Fruit fly (Drosophila melanogaster) whole organism, embryonic: Measurements from ENCODE around the gene CG6652.

ENCODE experiments used
- CG10267 ChIP-seq: fragments of 200-800 bp; sonication (Bioruptor generic); optimal IDR thresholded peaks from 2 replicates; lab custom pipeline; 2018; ENCODE audit warnings: missing biosample characterization, mild to moderate bottlenecking, missing genetic modification characterization, moderate library complexity
- CG10654 ChIP-seq: fragments of 200-800 bp; sonication (Bioruptor generic); optimal IDR thresholded peaks from 2 replicates; lab custom pipeline; 2016; ENCODE audit warnings: missing biosample characterization, missing genetic modification characterization
- CG11085 ChIP-seq: fragments of 200-800 bp; sonication (Bioruptor generic); IDR thresholded peaks from 2 replicates; pipeline ENCODE4 v1.3.6; 2022; ENCODE audit warnings: missing biosample characterization, missing genetic modification characterization
- CG11456 ChIP-seq: fragments of 200-800 bp; sonication (Bioruptor generic); IDR thresholded peaks from 3 replicates; pipeline ENCODE4 v1.3.6; 2022; ENCODE audit warnings: missing biosample characterization, missing genetic modification characterization
- CG12659 ChIP-seq: fragments of 200-800 bp; sonication (Bioruptor generic); optimal IDR thresholded peaks from 3 replicates; lab custom pipeline; 2017; ENCODE audit warnings: mild to moderate bottlenecking, missing biosample characterization, missing genetic modification reagents, missing genetic modification characterization
- CG12769 ChIP-seq: fragments of 200-800 bp; sonication (Bioruptor generic); optimal IDR thresholded peaks from 2 replicates; lab custom pipeline; 2019; ENCODE audit warnings: missing biosample characterization, mild to moderate bottlenecking, missing genetic modification characterization, moderate library complexity
- CG13287 ChIP-seq: fragments of 200-800 bp; sonication (Bioruptor generic); IDR thresholded peaks from 2 replicates; pipeline ENCODE4 v1.3.6; 2022; ENCODE audit warnings: missing biosample characterization, missing genetic modification characterization; ENCODE audit not compliant: partially characterized antibody
- CG13424 ChIP-seq: fragments of 200-800 bp; sonication (Bioruptor generic); optimal IDR thresholded peaks from 2 replicates; lab custom pipeline; 2019; ENCODE audit warnings: missing biosample characterization, mild to moderate bottlenecking, missing genetic modification characterization, moderate library complexity
- CG13624 ChIP-seq: fragments of 200-800 bp; sonication (Bioruptor generic); optimal IDR thresholded peaks from 2 replicates; lab custom pipeline; 2016; ENCODE audit warnings: missing biosample characterization, missing genetic modification characterization
- CG14050 ChIP-seq: fragments of 200-800 bp; sonication (Bioruptor generic); IDR thresholded peaks from 3 replicates; pipeline ENCODE4 v1.3.6; 2022; ENCODE audit warnings: missing biosample characterization, missing genetic modification characterization
- CG15011 ChIP-seq: fragments of 200-800 bp; sonication (Bioruptor generic); optimal IDR thresholded peaks from 3 replicates; lab custom pipeline; 2018; ENCODE audit warnings: missing biosample characterization, mild to moderate bottlenecking, missing genetic modification characterization
- CG15696 ChIP-seq: fragments of 200-800 bp; sonication (Bioruptor generic); optimal IDR thresholded peaks from 2 replicates; lab custom pipeline; 2019; ENCODE audit warnings: missing biosample characterization, mild to moderate bottlenecking, missing genetic modification characterization, moderate library complexity
- CG17359 ChIP-seq: fragments of 200-800 bp; sonication (Bioruptor generic); optimal IDR thresholded peaks from 3 replicates; lab custom pipeline; 2018; ENCODE audit warnings: missing biosample characterization, mild to moderate bottlenecking, missing genetic modification characterization, moderate library complexity
- CG17829 ChIP-seq: fragments of 200-800 bp; optimal IDR thresholded peaks from 2 replicates; lab custom pipeline; 2019; ENCODE audit warnings: missing biosample characterization, mild to moderate bottlenecking, missing genetic modification characterization, moderate library complexity
- CG18476 ChIP-seq: fragments of 200-800 bp; sonication (Bioruptor generic); optimal IDR thresholded peaks from 2 replicates; lab custom pipeline; 2016; ENCODE audit warnings: missing biosample characterization, mild to moderate bottlenecking, missing genetic modification characterization
- CG2120 ChIP-seq: fragments of 200-800 bp; sonication (Bioruptor generic); optimal IDR thresholded peaks from 3 replicates; lab custom pipeline; 2016; ENCODE audit warnings: missing biosample characterization, missing genetic modification characterization
- CG30020 ChIP-seq: fragments of 200-800 bp; optimal IDR thresholded peaks from 2 replicates; lab custom pipeline; 2019; ENCODE audit warnings: missing biosample characterization, mild to moderate bottlenecking, missing genetic modification characterization, moderate library complexity
- CG31365 ChIP-seq: fragments of 200-800 bp; sonication (Bioruptor generic); optimal IDR thresholded peaks from 2 replicates; lab custom pipeline; 2018; ENCODE audit warnings: missing biosample characterization, mild to moderate bottlenecking, missing genetic modification characterization
- CG31388 ChIP-seq: fragments of 200-800 bp; sonication (Bioruptor generic); optimal IDR thresholded peaks from 2 replicates; lab custom pipeline; 2016; ENCODE audit warnings: missing biosample characterization, missing genetic modification characterization
- CG32767 ChIP-seq: fragments of 200-800 bp; sonication (Bioruptor generic); IDR thresholded peaks from 2 replicates; pipeline ENCODE4 v1.3.6; 2022; ENCODE audit warnings: missing biosample characterization, missing genetic modification characterization
- CG3407 ChIP-seq: fragments of 200-800 bp; sonication (Bioruptor generic); optimal IDR thresholded peaks from 2 replicates; lab custom pipeline; 2018; ENCODE audit warnings: missing biosample characterization, mild to moderate bottlenecking, missing genetic modification characterization
- CG3726 ChIP-seq: fragments of 200-800 bp; sonication (Bioruptor generic); IDR thresholded peaks from 3 replicates; pipeline ENCODE4, ENCODE4 v1.3.6; 2022; ENCODE audit warnings: missing biosample characterization, missing genetic modification characterization
- CG4617 ChIP-seq: fragments of 200-800 bp; sonication (Bioruptor generic); optimal IDR thresholded peaks from 3 replicates; lab custom pipeline; 2016; ENCODE audit warnings: missing biosample characterization, missing genetic modification characterization, borderline replicate concordance
- CG4730 ChIP-seq: fragments of 200-800 bp; sonication (Bioruptor generic); IDR thresholded peaks from 2 replicates; pipeline ENCODE4 v1.3.6; 2022; ENCODE audit warnings: missing biosample characterization, missing genetic modification characterization
- CG4820 ChIP-seq: fragments of 200-800 bp; sonication (Bioruptor generic); optimal IDR thresholded peaks from 3 replicates; lab custom pipeline; 2016; ENCODE audit warnings: missing biosample characterization, missing genetic modification characterization
- CG8359 ChIP-seq: fragments of 200-800 bp; sonication (Bioruptor generic); optimal IDR thresholded peaks from 2 replicates; lab custom pipeline; 2017; ENCODE audit warnings: missing biosample characterization, mild to moderate bottlenecking, missing genetic modification characterization, borderline replicate concordance
- CG8924 ChIP-seq: fragments of 200-800 bp; optimal IDR thresholded peaks from 3 replicates; lab custom pipeline; 2019; ENCODE audit warnings: missing biosample characterization, mild to moderate bottlenecking, missing genetic modification characterization, moderate library complexity
- CG9817 ChIP-seq: fragments of 200-800 bp; sonication (Bioruptor generic); optimal IDR thresholded peaks from 2 replicates; lab custom pipeline; 2018; ENCODE audit warnings: missing biosample characterization, mild to moderate bottlenecking, missing genetic modification characterization, moderate library complexity
- CG9876 ChIP-seq: fragments of 200-800 bp; sonication (Bioruptor generic); optimal IDR thresholded peaks from 2 replicates; lab custom pipeline; 2016; ENCODE audit warnings: missing biosample characterization, missing genetic modification characterization
- Dad ChIP-seq: fragments of 200-800 bp; sonication (Bioruptor generic); optimal IDR thresholded peaks from 3 replicates; lab custom pipeline; 2016; ENCODE audit warnings: missing biosample characterization, missing genetic modification characterization
- Dll ChIP-seq: fragments of 200-800 bp; sonication (Bioruptor generic); IDR thresholded peaks from 4 replicates; pipeline ENCODE4 v1.3.6; 2022; ENCODE audit warnings: missing biosample characterization, missing genetic modification characterization; ENCODE audit not compliant: partially characterized antibody
- Doc3 ChIP-seq: fragments of 200-800 bp; sonication (Bioruptor generic); IDR thresholded peaks from 3 replicates; pipeline ENCODE4 v1.3.6; 2022; ENCODE audit warnings: missing biosample characterization, missing genetic modification characterization; ENCODE audit not compliant: partially characterized antibody
- E2f1 ChIP-seq: fragments of 200-800 bp; sonication (Bioruptor generic); IDR thresholded peaks from 2 replicates; pipeline ENCODE4 v1.3.6; 2022; ENCODE audit warnings: missing biosample characterization, missing genetic modification characterization
- Hmr ChIP-seq: fragments of 200-800 bp; sonication (Bioruptor generic); optimal IDR thresholded peaks from 3 replicates; lab custom pipeline; 2017; ENCODE audit warnings: mild to moderate bottlenecking, missing biosample characterization, missing genetic modification reagents, missing genetic modification characterization
- Hr51 ChIP-seq, 2 experiments: fragments of 200-800 bp; sonication (Bioruptor generic); optimal IDR thresholded peaks; 2 replicates in 1 of 2; 3 replicates in 1 of 2; lab custom pipeline; 2016 to 2018; ENCODE audit warnings: missing biosample characterization in 2 of 2, missing genetic modification characterization in 2 of 2, mild to moderate bottlenecking in 1 of 2, moderate library complexity in 1 of 2
- NC2β ChIP-seq: fragments of 200-800 bp; sonication (Bioruptor generic); optimal IDR thresholded peaks from 2 replicates; lab custom pipeline; 2016; ENCODE audit warnings: missing biosample characterization, missing genetic modification characterization
- Ravus ChIP-seq: fragments of 200-800 bp; sonication (Bioruptor generic); IDR thresholded peaks from 2 replicates; pipeline ENCODE4 v1.3.6; 2022; ENCODE audit warnings: missing biosample characterization, missing genetic modification characterization
- Sin3A ChIP-seq: fragments of >200 bp; optimal IDR thresholded peaks from 2 replicates; lab custom pipeline; 2018
- crol ChIP-seq: fragments of 200-800 bp; sonication (Bioruptor generic); IDR thresholded peaks from 2 replicates; pipeline ENCODE4 v1.3.6; 2022; ENCODE audit warnings: missing biosample characterization, missing genetic modification characterization
- dan ChIP-seq: fragments of 200-800 bp; sonication (Bioruptor generic); IDR thresholded peaks from 2 replicates; pipeline ENCODE4 v1.3.6; 2022; ENCODE audit warnings: missing biosample characterization, missing genetic modification characterization
- kah ChIP-seq: fragments of 200-800 bp; sonication (Bioruptor generic); optimal IDR thresholded peaks from 2 replicates; lab custom pipeline; 2018; ENCODE audit warnings: missing biosample characterization, mild to moderate bottlenecking, missing genetic modification characterization
- lmd ChIP-seq: fragments of 200-800 bp; sonication (Bioruptor generic); IDR thresholded peaks from 2 replicates; pipeline ENCODE4 v1.3.6; 2022; ENCODE audit warnings: missing biosample characterization, missing genetic modification characterization
- p53 ChIP-seq: fragments of 200-800 bp; sonication (Bioruptor generic); optimal IDR thresholded peaks from 2 replicates; lab custom pipeline; 2016; ENCODE audit warnings: missing biosample characterization, missing genetic modification characterization
- sim ChIP-seq: fragments of 200-800 bp; sonication (Bioruptor generic); IDR thresholded peaks from 2 replicates; pipeline ENCODE4 v1.3.6; 2022; ENCODE audit warnings: missing biosample characterization, missing genetic modification characterization
- slou ChIP-seq: fragments of 200-800 bp; sonication (Bioruptor generic); optimal IDR thresholded peaks from 3 replicates; lab custom pipeline; 2016; ENCODE audit warnings: missing biosample characterization, missing genetic modification characterization
- sr ChIP-seq: fragments of 200-800 bp; sonication (Bioruptor generic); IDR thresholded peaks from 3 replicates; pipeline ENCODE4 v1.3.6; 2022; ENCODE audit warnings: missing biosample characterization, missing genetic modification characterization
- vvl ChIP-seq: fragments of 200-800 bp; sonication (Bioruptor generic); IDR thresholded peaks from 2 replicates; pipeline ENCODE4 v1.3.6; 2022; ENCODE audit warnings: missing biosample characterization, missing genetic modification characterization
- z ChIP-seq: fragments of 200-800 bp; sonication (Bioruptor generic); IDR thresholded peaks from 3 replicates; pipeline ENCODE4 v1.3.6; 2022; ENCODE audit warnings: missing biosample characterization, missing genetic modification characterization

The CG6652 gene

DNA sequence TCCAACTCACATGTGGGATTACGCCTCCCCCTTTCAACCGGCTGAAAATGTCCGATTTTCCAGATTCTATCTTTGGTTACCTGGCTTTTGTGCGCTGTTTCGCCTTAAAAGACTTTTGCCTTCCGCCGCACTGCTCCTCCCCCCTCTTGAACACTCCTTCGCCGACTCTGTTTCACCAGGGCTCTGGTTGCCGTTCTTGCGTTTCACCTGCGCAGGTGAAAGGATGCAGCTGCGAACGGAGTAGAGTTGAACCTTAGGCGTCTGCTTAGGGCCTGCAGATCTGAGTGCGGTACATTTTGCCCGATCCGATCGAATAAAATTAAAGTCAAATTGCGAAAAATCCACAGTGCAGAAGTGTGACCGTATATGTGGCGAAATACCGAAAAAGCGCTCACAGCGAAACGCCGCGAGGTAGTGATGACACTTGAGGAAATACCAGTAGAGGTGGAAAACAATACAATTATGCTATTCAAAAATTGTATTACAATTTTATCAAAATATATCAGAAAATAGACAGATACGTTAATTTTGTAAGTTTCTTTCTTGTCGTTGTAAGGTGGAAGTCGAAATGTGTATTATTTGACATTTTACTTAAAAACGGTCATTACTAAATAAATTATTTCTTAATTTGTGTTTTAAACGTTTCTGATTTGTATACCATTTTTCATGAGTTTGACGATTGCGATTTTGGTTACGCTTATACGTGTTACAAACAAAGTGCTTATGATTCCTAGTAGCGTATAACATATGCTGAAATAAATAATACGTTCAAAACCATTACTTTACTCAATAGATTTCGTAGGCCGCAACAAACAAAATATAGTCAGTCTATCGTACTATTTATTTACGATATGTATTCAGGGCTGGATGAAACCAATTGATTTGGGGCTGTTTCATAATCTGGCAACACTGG is 6.7 kb downstream of the CG6652 start, which contains the start of the genes CG6664 and CG7728 (continued):
- peak; percentile 31; the same call in 1 of the 2 replicates for TF ChIP-seq E2f1
- TF ChIP-seq Hr51 (GFP tag; optimal IDR thresholded peaks at IDR 0.05; lab: Kevin White, UChicago): no peak
- TF ChIP-seq CG13424 (tag; lab: Kevin White, UChicago): peak; percentile 68
- peak; percentile 37 for TF ChIP-seq CG13624 (GFP tag; lab: Kevin White, UChicago)
- TF ChIP-seq z: no peak
- no peak for TF ChIP-seq CG8359
- no peak for TF ChIP-seq CG17359 (tag; lab: Kevin White, UChicago)
- TF ChIP-seq CG31388 (GFP tag; lab: Kevin White, UChicago): no peak
- TF ChIP-seq Doc3: peak; percentile 48; the same call in 1 of the 3 replicates
- TF ChIP-seq kah (GFP tag; lab: Kevin White, UChicago): no peak
- peak; percentile 69; the same call in 3 of the 4 replicates for TF ChIP-seq Dll
- TF ChIP-seq Sin3A (lab: Kevin White, UChicago): peak; percentile 40
- TF ChIP-seq CG8924 (tag; lab: Kevin White, UChicago): peak; percentile 47
- no peak for TF ChIP-seq CG32767 (GFP tag; lab: Robert Waterston, UW)
- peak; percentile 42 for TF ChIP-seq CG15696 (tag; lab: Kevin White, UChicago)
- TF ChIP-seq CG14050: 0 out of 3 replicates have a peak, but pooled peaks have one; percentile 11
- no peak for TF ChIP-seq NC2β (GFP tag; lab: Kevin White, UChicago)
- peak; percentile 76 for TF ChIP-seq CG2120 (GFP tag; lab: Kevin White, UChicago)
- TF ChIP-seq dan (GFP tag; lab: Robert Waterston, UW): no peak
- peak; percentile 5 for TF ChIP-seq Dad
- TF ChIP-seq CG17829 (tag; lab: Kevin White, UChicago): peak; percentile 31
- TF ChIP-seq Ravus: no peak
- peak; percentile 40 for TF ChIP-seq CG18476 (GFP tag; lab: Kevin White, UChicago)
- TF ChIP-seq CG9817 (tag; lab: Kevin White, UChicago): peak; percentile 43
- TF ChIP-seq crol (GFP tag; lab: Robert Waterston, UW): peak; percentile 96
- TF ChIP-seq CG4730 (GFP tag; lab: Robert Waterston, UW): no peak
- peak; percentile 21; the same call in 1 of the 2 replicates for TF ChIP-seq lmd
- peak; percentile 87 for TF ChIP-seq CG4617 (GFP tag; lab: Kevin White, UChicago)
- TF ChIP-seq CG30020 (tag; lab: Kevin White, UChicago): peak; percentile 45
- no peak for TF ChIP-seq CG12769
- TF ChIP-seq sim (GFP tag; lab: Robert Waterston, UW): no peak
- TF ChIP-seq p53 (GFP tag; lab: Kevin White, UChicago): no peak
- peak; percentile 42 for TF ChIP-seq CG13287 (GFP tag; lab: Robert Waterston, UW)
- peak; percentile 16 for TF ChIP-seq CG10654 (GFP tag; lab: Kevin White, UChicago)
- TF ChIP-seq slou (GFP tag; lab: Kevin White, UChicago): no peak
- peak; percentile 55 for TF ChIP-seq CG4820 (GFP tag; lab: Kevin White, UChicago)

DNA sequence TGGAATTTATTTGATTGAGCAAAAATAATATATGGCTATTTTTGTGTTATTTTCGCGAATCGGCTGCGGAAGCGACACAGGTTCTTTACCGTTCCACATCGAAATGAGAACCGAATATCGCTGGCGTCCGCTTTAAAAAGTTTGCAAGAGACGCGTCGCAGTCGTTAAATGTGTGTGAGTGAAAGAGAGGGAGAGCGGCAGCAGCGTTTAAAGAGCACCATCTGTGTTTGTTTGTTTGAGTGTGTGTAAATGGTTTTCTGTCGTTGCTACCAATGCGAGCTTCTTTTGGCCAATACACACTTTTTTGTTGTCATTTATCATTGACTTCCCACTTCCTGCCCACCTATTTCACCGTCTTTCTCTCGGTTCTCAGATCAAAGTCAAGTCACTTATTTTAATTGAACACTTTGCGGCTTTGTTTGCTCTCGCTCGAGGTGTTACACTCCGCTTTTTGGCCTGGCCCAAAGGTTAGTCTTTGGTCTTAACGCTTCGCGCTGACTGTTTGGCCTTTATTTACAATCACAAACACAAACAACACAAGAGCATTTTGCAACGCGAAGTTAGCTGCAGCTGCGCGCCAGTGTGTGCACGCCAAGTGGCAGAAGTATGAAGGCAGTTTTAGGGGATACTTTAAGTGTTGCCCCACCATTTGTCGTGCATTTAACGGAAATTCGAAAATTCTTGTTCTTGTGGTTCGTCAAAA is 10.5 kb downstream of the CG6652 start, which contains the start of gene CG3764:
TSS of gene CG3764 (minus strand) at position 549 of the 703 bp plus-strand sequence.
- TF ChIP-seq CG9876 (GFP tag; lab: Kevin White, UChicago) (peak; percentile 67), CG15011 (peak; percentile 77), CG11085 (GFP tag; lab: Robert Waterston, UW) (peak; percentile 37; the same call in 1 of the 2 replicates), sr (GFP tag; lab: Robert Waterston, UW) (peak; percentile 65; the same call in 1 of the 3 replicates), Hmr (GFP tag; lab: Kevin White, UChicago) (peak; percentile 88), CG11456 (GFP tag; lab: Robert Waterston, UW) (peak; percentile 75; the same call in 2 of the 3 replicates), CG31365 (tag; lab: Kevin White, UChicago) (peak; percentile 76), CG10267 (tag; lab: Kevin White, UChicago) (peak; percentile 75), CG14050 (peak; percentile 41; the same call in 1 of the 3 replicates), CG3407 (GFP tag; lab: Kevin White, UChicago) (peak; percentile 89), CG3726 (GFP tag; lab: Robert Waterston, UW) (peak; percentile 48; the same call in 1 of the 3 replicates), vvl (GFP tag; lab: Robert Waterston, UW) (peak; percentile 83), CG17829 (tag; lab: Kevin White, UChicago) (peak; percentile 76), CG12659 (peak; percentile 95)
